Worm (Caenorhabditis elegans) whole organism, late embryonic: ENCODE data around the gene pccb-1.

Experiments
- C38D4.7 ChIP-seq: fragments of 200-800 bp; sonication (Bioruptor generic); optimal IDR thresholded peaks from 2 replicates; lab custom pipeline; 2018; ENCODE audit warnings: mild to moderate bottlenecking, missing genetic modification characterization, moderate library complexity, missing compliant biosample characterization
- F13H6.1 ChIP-seq: sonication (generic microtip); optimal IDR thresholded peaks from 2 replicates; lab custom pipeline; 2016; ENCODE audit warnings: missing genetic modification characterization, missing compliant biosample characterization
- K09A11.1 ChIP-seq: sonication (generic microtip); optimal IDR thresholded peaks from 2 replicates; lab custom pipeline; 2017; ENCODE audit warnings: antibody characterized with exemption, mild to moderate bottlenecking, missing genetic modification characterization, missing compliant biosample characterization; ENCODE audit not compliant: insufficient read depth
- T23F11.4 ChIP-seq: fragments of 200-800 bp; sonication (Bioruptor generic); optimal IDR thresholded peaks from 2 replicates; lab custom pipeline; 2018; ENCODE audit warnings: mild to moderate bottlenecking, missing genetic modification characterization, missing compliant biosample characterization
- Y22D7AL.16 ChIP-seq: sonication (generic microtip); optimal IDR thresholded peaks from 2 replicates; lab custom pipeline; 2016; ENCODE audit warnings: missing genetic modification characterization, missing compliant biosample characterization
- ahr-1 ChIP-seq: sonication (generic microtip); optimal IDR thresholded peaks from 2 replicates; lab custom pipeline; 2016; ENCODE audit warnings: missing genetic modification characterization, missing compliant biosample characterization
- ama-1 ChIP-seq: fragments of 150-350 bp; optimal IDR thresholded peaks from 2 replicates; lab custom pipeline; 2014
- ceh-14 ChIP-seq: sonication (generic microtip); optimal IDR thresholded peaks from 2 replicates; lab custom pipeline; 2016; ENCODE audit warnings: missing genotype, missing genetic modification characterization, missing compliant biosample characterization
- ceh-18 ChIP-seq: sonication (generic microtip); optimal IDR thresholded peaks from 2 replicates; lab custom pipeline; 2016; ENCODE audit warnings: missing genetic modification characterization, missing compliant biosample characterization
- ceh-19 ChIP-seq: fragments of 200-800 bp; sonication (Bioruptor generic); optimal IDR thresholded peaks from 2 replicates; lab custom pipeline; 2018; ENCODE audit warnings: mild to moderate bottlenecking, missing genetic modification characterization, missing compliant biosample characterization
- ceh-22 ChIP-seq: sonication (generic microtip); optimal IDR thresholded peaks from 2 replicates; lab custom pipeline; 2017; ENCODE audit warnings: missing biosample characterization, missing genetic modification characterization
- ceh-34 ChIP-seq: sonication (generic microtip); optimal IDR thresholded peaks from 2 replicates; lab custom pipeline; 2016; ENCODE audit warnings: mild to moderate bottlenecking, missing genetic modification characterization, missing compliant biosample characterization
- ceh-45 ChIP-seq: fragments of 200-800 bp; sonication (Bioruptor generic); IDR thresholded peaks from 2 replicates; pipeline ENCODE4 v1.3.6; 2022; ENCODE audit warnings: missing genetic modification reagents, missing genetic modification characterization, missing compliant biosample characterization
- ceh-48 ChIP-seq: sonication (generic microtip); optimal IDR thresholded peaks from 2 replicates; lab custom pipeline; 2016; ENCODE audit warnings: missing genetic modification characterization, inconsistent platforms, missing compliant biosample characterization
- ceh-6 ChIP-seq: fragments of 200-800 bp; sonication (Bioruptor generic); optimal IDR thresholded peaks from 2 replicates; lab custom pipeline; 2018; ENCODE audit warnings: mild to moderate bottlenecking, missing genetic modification characterization, missing compliant biosample characterization
- che-1 ChIP-seq: sonication (generic microtip); optimal IDR thresholded peaks from 2 replicates; lab custom pipeline; 2016; ENCODE audit warnings: mild to moderate bottlenecking, missing genetic modification characterization, missing compliant biosample characterization
- dmd-4 ChIP-seq: sonication (generic microtip); optimal IDR thresholded peaks from 2 replicates; lab custom pipeline; 2016; ENCODE audit warnings: borderline replicate concordance, missing genetic modification characterization, missing compliant biosample characterization
- dve-1 ChIP-seq: sonication (generic microtip); optimal IDR thresholded peaks from 2 replicates; lab custom pipeline; 2017; ENCODE audit warnings: antibody characterized with exemption, mild to moderate bottlenecking, missing genetic modification characterization, missing compliant biosample characterization
- elt-2 ChIP-seq: sonication (generic microtip); optimal IDR thresholded peaks from 2 replicates; lab custom pipeline; 2016; ENCODE audit warnings: missing genetic modification reagents, missing genetic modification characterization, missing compliant biosample characterization
- ets-4 ChIP-seq: sonication (generic microtip); optimal IDR thresholded peaks from 2 replicates; lab custom pipeline; 2016; ENCODE audit warnings: missing genetic modification characterization, missing compliant biosample characterization
- fkh-6 ChIP-seq: sonication (generic microtip); optimal IDR thresholded peaks from 2 replicates; lab custom pipeline; 2016; ENCODE audit warnings: missing genetic modification characterization, missing compliant biosample characterization
- gmeb-2 ChIP-seq: sonication (generic microtip); optimal IDR thresholded peaks from 2 replicates; lab custom pipeline; 2016; ENCODE audit warnings: missing genetic modification characterization, inconsistent platforms, missing compliant biosample characterization
- hlh-15 ChIP-seq: sonication (generic microtip); optimal IDR thresholded peaks from 2 replicates; lab custom pipeline; 2016; ENCODE audit warnings: missing genetic modification characterization, missing compliant biosample characterization
- hlh-30 ChIP-seq: sonication (generic microtip); optimal IDR thresholded peaks from 2 replicates; lab custom pipeline; 2017; ENCODE audit warnings: antibody characterized with exemption, missing genetic modification characterization, missing compliant biosample characterization; ENCODE audit not compliant: insufficient read depth
- hlh-6 ChIP-seq: sonication (generic microtip); optimal IDR thresholded peaks from 2 replicates; lab custom pipeline; 2016; ENCODE audit warnings: missing genotype, missing genetic modification characterization, missing compliant biosample characterization
- lim-6 ChIP-seq: sonication (generic microtip); optimal IDR thresholded peaks from 2 replicates; lab custom pipeline; 2016; ENCODE audit warnings: missing genetic modification characterization, missing compliant biosample characterization
- madf-2 ChIP-seq: sonication (generic microtip); optimal IDR thresholded peaks from 2 replicates; lab custom pipeline; 2017; ENCODE audit warnings: missing genetic modification characterization, missing compliant biosample characterization
- mec-3 ChIP-seq: sonication (generic microtip); optimal IDR thresholded peaks from 2 replicates; lab custom pipeline; 2016; ENCODE audit warnings: borderline replicate concordance, missing genetic modification characterization, missing compliant biosample characterization
- nhr-11 ChIP-seq: fragments of 150-350 bp; optimal IDR thresholded peaks from 2 replicates; lab custom pipeline; 2014; ENCODE audit warnings: missing biosample characterization, missing genetic modification characterization
- nhr-232 ChIP-seq: sonication (generic microtip); optimal IDR thresholded peaks from 2 replicates; lab custom pipeline; 2016; ENCODE audit warnings: missing genetic modification characterization, missing compliant biosample characterization
- odd-2 ChIP-seq: sonication (generic microtip); optimal IDR thresholded peaks from 2 replicates; lab custom pipeline; 2017; ENCODE audit warnings: antibody characterized with exemption, mild to moderate bottlenecking, missing genetic modification characterization, missing compliant biosample characterization
- pag-3 ChIP-seq: sonication (generic microtip); optimal IDR thresholded peaks from 2 replicates; lab custom pipeline; 2016; ENCODE audit warnings: missing compliant biosample characterization, missing genetic modification characterization, borderline replicate concordance
- rnt-1 ChIP-seq: sonication (generic microtip); optimal IDR thresholded peaks from 2 replicates; lab custom pipeline; 2016; ENCODE audit warnings: missing genetic modification characterization, missing compliant biosample characterization
- sdc-2 ChIP-seq: sonication (generic microtip); optimal IDR thresholded peaks from 2 replicates; lab custom pipeline; 2016; ENCODE audit warnings: missing genotype, missing genetic modification characterization, missing compliant biosample characterization
- sox-2 ChIP-seq: fragments of 200-800 bp; sonication (Bioruptor generic); IDR thresholded peaks from 2 replicates; pipeline ENCODE4 v1.3.6; 2022; ENCODE audit warnings: missing genetic modification reagents, missing genetic modification characterization, missing compliant biosample characterization
- sox-4 ChIP-seq: sonication (generic microtip); optimal IDR thresholded peaks from 2 replicates; lab custom pipeline; 2017; ENCODE audit warnings: mild to moderate bottlenecking, missing genetic modification characterization, inconsistent platforms, missing compliant biosample characterization
- syd-9 ChIP-seq: sonication (generic microtip); optimal IDR thresholded peaks from 2 replicates; lab custom pipeline; 2016; ENCODE audit warnings: mild to moderate bottlenecking, missing genetic modification characterization, moderate library complexity, missing compliant biosample characterization
- tbx-2 ChIP-seq: sonication (generic microtip); optimal IDR thresholded peaks from 2 replicates; lab custom pipeline; 2016; ENCODE audit warnings: missing genetic modification characterization, missing compliant biosample characterization
- ttx-3 ChIP-seq: sonication (generic microtip); optimal IDR thresholded peaks from 2 replicates; lab custom pipeline; 2016; ENCODE audit warnings: missing genetic modification reagents, missing genetic modification characterization, missing compliant biosample characterization
- unc-3 ChIP-seq, 2 experiments: fragments of 200-800 bp in 1 of 2; sonication (Bioruptor generic) in 1 of 2; sonication (generic microtip) in 1 of 2; conservative IDR thresholded peaks in 1 of 2; optimal IDR thresholded peaks in 1 of 2; 2 replicates each; pipeline versions ENCODE4 v1.3.6 to Lab custom; 2016 to 2022; ENCODE audit warnings: missing compliant biosample characterization in 2 of 2, missing genetic modification characterization in 2 of 2, missing genetic modification reagents in 1 of 2
- unc-42 ChIP-seq: sonication (generic microtip); optimal IDR thresholded peaks from 2 replicates; lab custom pipeline; 2016; ENCODE audit warnings: missing genotype, missing genetic modification characterization, missing compliant biosample characterization
- unc-55 ChIP-seq: sonication (generic microtip); optimal IDR thresholded peaks from 2 replicates; lab custom pipeline; 2017; ENCODE audit warnings: missing biosample characterization, missing genetic modification reagents, missing genetic modification characterization

pccb-1 gene

ce11 chrX:3089894-3090414, 605 bp downstream of the pccb-1 start (continued):
- TF ChIP-seq ceh-18 (tag; lab: Kevin White, UChicago): peak; percentile 49
- peak; percentile 62 for TF ChIP-seq sdc-2
- TF ChIP-seq unc-42 (tag; lab: Kevin White, UChicago): peak; percentile 50
- no peak for TF ChIP-seq C38D4.7 (GFP tag; lab: Kevin White, UChicago)
- TF ChIP-seq unc-55 (GFP tag; lab: Kevin White, UChicago): no peak
- no peak for TF ChIP-seq ets-4 (tag; lab: Kevin White, UChicago)
- TF ChIP-seq lim-6: no peak
- TF ChIP-seq hlh-30: peak; percentile 44
- no peak for TF ChIP-seq ceh-22 (tag; lab: Kevin White, UChicago)

ce11 chrX:3091119-3091746, 1.9 kb downstream of the pccb-1 start:
- TF ChIP-seq che-1 (no peak), odd-2 (tag; lab: Kevin White, UChicago) (no peak), ceh-19 (GFP tag; lab: Kevin White, UChicago) (no peak), ceh-48 (tag; lab: Kevin White, UChicago) (no peak), unc-3 (GFP tag; conservative IDR thresholded peaks at IDR 0.05; lab: Robert Waterston, UW) (no peak), unc-3 (tag; optimal IDR thresholded peaks at IDR 0.05; lab: Kevin White, UChicago) (no peak), mec-3 (no peak), ceh-6 (GFP tag; lab: Kevin White, UChicago) (no peak), T23F11.4 (GFP tag; lab: Kevin White, UChicago) (no peak), madf-2 (no peak), sox-4 (tag; lab: Kevin White, UChicago) (no peak), syd-9 (tag; lab: Kevin White, UChicago) (no peak), ets-4 (tag; lab: Kevin White, UChicago) (no peak), ceh-45 (GFP tag; lab: Robert Waterston, UW) (no peak), hlh-6 (tag; lab: Kevin White, UChicago) (no peak), hlh-15 (no peak), F13H6.1 (tag; lab: Kevin White, UChicago) (no peak), ama-1 (no peak), elt-2 (tag; lab: Kevin White, UChicago) (no peak)

- TF ChIP-seq sox-2 (GFP tag; lab: Robert Waterston, UW) (no peak), ceh-6 (GFP tag; lab: Kevin White, UChicago) (no peak), ahr-1 (no peak), hlh-6 (tag; lab: Kevin White, UChicago) (no peak), pag-3 (tag; lab: Kevin White, UChicago) (no peak), C38D4.7 (GFP tag; lab: Kevin White, UChicago) (no peak), rnt-1 (no peak), ceh-45 (GFP tag; lab: Robert Waterston, UW) (no peak), Y22D7AL.16 (no peak), madf-2 (no peak)
These were observed 3.1 kb downstream of the pccb-1 start for ce11 chrX:3092460-3092859.

- TF ChIP-seq T23F11.4 (GFP tag; lab: Kevin White, UChicago) (no peak), sox-2 (GFP tag; lab: Robert Waterston, UW) (no peak), fkh-6 (tag; lab: Kevin White, UChicago) (no peak), sdc-2 (no peak)
These were observed 5.0 kb downstream of the pccb-1 start, which contains the start of gene wrt-2 for ce11 chrX:3094304-3094703. Gene wrt-2, minus strand, starts transcription at chrX:3094349.

ce11 chrX:3099832-3100231, 10.5 kb downstream of the pccb-1 start, which contains the start of gene sec-3:
Gene sec-3, minus strand, starts transcription at chrX:3099852.
- no peak for TF ChIP-seq nhr-11 (tag; lab: Kevin White, UChicago)
- peak; percentile 29 for TF ChIP-seq dve-1 (tag; lab: Kevin White, UChicago)
- TF ChIP-seq ceh-6 (GFP tag; lab: Kevin White, UChicago): no peak
- TF ChIP-seq ttx-3 (tag; lab: Kevin White, UChicago): no peak
- TF ChIP-seq C38D4.7 (GFP tag; lab: Kevin White, UChicago): peak; percentile 48
- no peak for TF ChIP-seq nhr-232 (tag; lab: Kevin White, UChicago)
- TF ChIP-seq hlh-6 (tag; lab: Kevin White, UChicago): no peak
- TF ChIP-seq ceh-45 (GFP tag; lab: Robert Waterston, UW): 0 out of 2 replicates have a peak, but pooled peaks have one; percentile 54
- peak; percentile 37 for TF ChIP-seq gmeb-2 (tag; lab: Kevin White, UChicago)
- peak; percentile 28 for TF ChIP-seq syd-9 (tag; lab: Kevin White, UChicago)
- peak; percentile 7 for TF ChIP-seq unc-55 (GFP tag; lab: Kevin White, UChicago)
- peak; percentile 53 for TF ChIP-seq ceh-14 (tag; lab: Kevin White, UChicago)
- no peak for TF ChIP-seq lim-6
- TF ChIP-seq ceh-34 (tag; lab: Kevin White, UChicago): peak; percentile 76
- TF ChIP-seq ceh-18 (tag; lab: Kevin White, UChicago): peak; percentile 67
- peak; percentile 77 for TF ChIP-seq tbx-2
- peak; percentile 21 for TF ChIP-seq dmd-4 (tag; lab: Kevin White, UChicago)
- no peak for TF ChIP-seq K09A11.1 (tag; lab: Kevin White, UChicago)
- no peak for TF ChIP-seq ahr-1
